Fruit fly (Drosophila melanogaster) whole organism: ENCODE measurements around the gene Cap-H2.

Experiments
- Dll ChIP-seq: fragments of >200 bp; optimal IDR thresholded peaks from 2 replicates; lab custom pipeline; 2017
- pan ChIP-seq: fragments of >200 bp; optimal IDR thresholded peaks from 2 replicates; lab custom pipeline; 2017

- TF ChIP-seq pan, result no peak
- TF ChIP-seq Dll (lab: Kevin White, UChicago), result no peak
Measured at dm6 chr3R:10726714-10727113, 34.4 kb upstream of the Cap-H2 start.
